Worm (Caenorhabditis elegans) whole organism, L1 larva: ENCODE measurements around the gene lin-1.

Experiments
- Y116A8C.19 ChIP-seq: sonication (generic microtip); optimal IDR thresholded peaks from 2 replicates; lab custom pipeline; 2016; ENCODE audit warnings: missing compliant biosample characterization, missing genetic modification characterization, borderline replicate concordance
- ama-1 ChIP-seq: fragments of 150-350 bp; optimal IDR thresholded peaks from 2 replicates; lab custom pipeline; 2014
- ces-1 ChIP-seq: fragments of 150-350 bp; optimal IDR thresholded peaks from 2 replicates; lab custom pipeline; 2014; ENCODE audit warnings: missing biosample characterization, missing genetic modification reagents, missing genetic modification characterization
- elt-3 ChIP-seq, 6 experiments: fragments of 150-350 bp in 1 of 6; sonication (generic microtip); optimal IDR thresholded peaks; 2 replicates each; lab custom pipeline; 2017 to 2018; ENCODE audit warnings: missing biosample characterization in 6 of 6, missing genetic modification characterization in 6 of 6, inconsistent platforms in 1 of 6
- mdl-1 ChIP-seq, 2 experiments: fragments of 150-350 bp; optimal IDR thresholded peaks; 2 replicates each; lab custom pipeline; 2014 to 2017; ENCODE audit warnings: missing biosample characterization in 2 of 2, missing genetic modification characterization in 2 of 2, inconsistent platforms in 1 of 2
- nhr-11 ChIP-seq: fragments of 150-350 bp; optimal IDR thresholded peaks from 2 replicates; lab custom pipeline; 2014; ENCODE audit warnings: missing biosample characterization, missing genetic modification characterization
- nhr-20 ChIP-seq: sonication (generic microtip); optimal IDR thresholded peaks from 2 replicates; lab custom pipeline; 2016; ENCODE audit warnings: mild to moderate bottlenecking, missing genetic modification characterization, missing compliant biosample characterization
- nhr-237 ChIP-seq: fragments of 150-350 bp; optimal IDR thresholded peaks from 2 replicates; lab custom pipeline; 2014; ENCODE audit warnings: missing biosample characterization, missing genetic modification characterization
- nhr-28 ChIP-seq: fragments of 150-350 bp; optimal IDR thresholded peaks from 2 replicates; lab custom pipeline; 2014; ENCODE audit warnings: missing biosample characterization, missing genetic modification characterization
- nhr-84 ChIP-seq: sonication (generic microtip); optimal IDR thresholded peaks from 2 replicates; lab custom pipeline; 2017; ENCODE audit warnings: missing biosample characterization, missing genetic modification characterization
- pag-3 ChIP-seq: sonication (generic microtip); optimal IDR thresholded peaks from 2 replicates; lab custom pipeline; 2017; ENCODE audit warnings: missing genetic modification characterization, mild to moderate bottlenecking, missing compliant biosample characterization, antibody characterized with exemption, borderline replicate concordance; ENCODE audit not compliant: insufficient read depth
- skn-1 ChIP-seq: fragments of 150-350 bp; optimal IDR thresholded peaks from 2 replicates; lab custom pipeline; 2014; ENCODE audit warnings: missing biosample characterization, missing genetic modification characterization
- zag-1 ChIP-seq: fragments of 150-350 bp; optimal IDR thresholded peaks from 2 replicates; lab custom pipeline; 2014; ENCODE audit warnings: missing biosample characterization, missing genetic modification characterization
- ztf-11 ChIP-seq, 2 experiments: sonication (generic microtip); optimal IDR thresholded peaks; 2 replicates each; lab custom pipeline; 2016 to 2017; ENCODE audit warnings: missing genetic modification characterization in 2 of 2, missing biosample characterization in 1 of 2, missing compliant biosample characterization in 1 of 2

ce11 chrIV:2322998-2323397 is 22.9 kb upstream of the lin-1 start, which contains the start of gene nsy-4:
- TF ChIP-seq elt-3 (tag; optimal IDR thresholded peaks at IDR 0.05; lab: Kevin White, UChicago), result no peak
- TF ChIP-seq zag-1 (tag; lab: Kevin White, UChicago), result no peak
- TF ChIP-seq ztf-11 (tag; optimal IDR thresholded peaks at IDR 0.05; lab: Kevin White, UChicago), result no peak
- TF ChIP-seq ama-1 (lab: Kevin White, UChicago), result no peak
- no peak for TF ChIP-seq Y116A8C.19 (tag; lab: Kevin White, UChicago)
- TF ChIP-seq nhr-20 (tag; lab: Kevin White, UChicago), result no peak
- no peak for TF ChIP-seq nhr-84
- no peak for TF ChIP-seq mdl-1 (tag; optimal IDR thresholded peaks at IDR 0.05; lab: Kevin White, UChicago)
- no peak for TF ChIP-seq pag-3 (tag; lab: Kevin White, UChicago)
- TF ChIP-seq nhr-237 (tag; lab: Kevin White, UChicago), result no peak
- no peak for TF ChIP-seq skn-1 (tag; lab: Kevin White, UChicago)
- TF ChIP-seq nhr-11 (tag; lab: Kevin White, UChicago), result no peak
- no peak for TF ChIP-seq ces-1
- no peak for TF ChIP-seq nhr-28
